Worm (Caenorhabditis elegans): Measurements from ENCODE around the gene sre-47.

The sre-47 gene

ce11 chrII:13976161-13976560 lies 8.3 kb downstream of the sre-47 start, which contains the start of gene Y39G8B.2 (continued):
- TF ChIP-seq unc-86 (tag; optimal IDR thresholded peaks at IDR 0.05) (peak; percentile 77), alr-1 (tag; optimal IDR thresholded peaks at IDR 0.05; ENCODE audit: borderline replicate concordance) (no peak), sptf-1 (tag; optimal IDR thresholded peaks at IDR 0.05) (no peak), lin-39 (tag; optimal IDR thresholded peaks at IDR 0.05) (no peak), elt-3 (tag; optimal IDR thresholded peaks at IDR 0.05) (peak in 2 of 6 experiments; percentile 49 to 54), mab-9 (GFP tag; IDR thresholded peaks at IDR 0.05) (peak; percentile 61; the same call in 1 of the 2 replicates), isw-1 (GFP tag; IDR thresholded peaks at IDR 0.05) (peak; percentile 80), ztf-11 (tag; optimal IDR thresholded peaks at IDR 0.05) (peak in 1 of 2 experiments; percentile 61), grh-1 (GFP tag; IDR thresholded peaks at IDR 0.05) (peak; percentile 70), tbx-2 (tag; optimal IDR thresholded peaks at IDR 0.05) (peak; percentile 77), unc-30 (tag; optimal IDR thresholded peaks at IDR 0.05) (no peak), nhr-12 (tag; optimal IDR thresholded peaks at IDR 0.05) (no peak), C16A3.4 (tag; optimal IDR thresholded peaks at IDR 0.05) (peak; percentile 89), ceh-63 (GFP tag; optimal IDR thresholded peaks at IDR 0.05) (no peak), nhr-237 (tag; optimal IDR thresholded peaks at IDR 0.05) (peak; percentile 51), xbp-1 (tag; optimal IDR thresholded peaks at IDR 0.05) (peak; percentile 69), nhr-11 (tag; optimal IDR thresholded peaks at IDR 0.05) (no peak), mdl-1 (tag; optimal IDR thresholded peaks at IDR 0.05) (peak in 1 of 2 experiments; percentile 80), ces-1 (GFP tag; optimal IDR thresholded peaks at IDR 0.05) (no peak), unc-130 (tag; optimal IDR thresholded peaks at IDR 0.05) (peak; percentile 71), dpl-1 (GFP tag; optimal IDR thresholded peaks at IDR 0.05) (peak; percentile 83 to 88 (median 86)), unc-62 (GFP tag; optimal IDR thresholded peaks at IDR 0.05) (no peak), lir-3 (tag; optimal IDR thresholded peaks at IDR 0.05; ENCODE audit: poor library complexity) (no peak), nhr-71 (tag; optimal IDR thresholded peaks at IDR 0.05) (peak; percentile 88), lin-35 (GFP tag; optimal IDR thresholded peaks at IDR 0.05) (peak; percentile 90 to 92), lin-14 (GFP tag; optimal IDR thresholded peaks at IDR 0.05) (peak; percentile 88), snu-23 (GFP tag; optimal IDR thresholded peaks at IDR 0.05) (peak; percentile 86), F16B12.6 (tag; optimal IDR thresholded peaks at IDR 0.05) (peak; percentile 99), nhr-84 (tag; optimal IDR thresholded peaks at IDR 0.05) (no peak), rnt-1 (tag; optimal IDR thresholded peaks at IDR 0.05) (peak; percentile 90), fkh-4 (tag; optimal IDR thresholded peaks at IDR 0.05; ENCODE audit: borderline replicate concordance) (no peak), dsc-1 (tag; optimal IDR thresholded peaks at IDR 0.05) (peak; percentile 67), unc-98 (GFP tag; IDR thresholded peaks at IDR 0.05) (peak; percentile 23; the same call in 1 of the 2 replicates), sox-4 (tag; optimal IDR thresholded peaks at IDR 0.05) (no peak), ets-5 (GFP tag; IDR thresholded peaks at IDR 0.05) (no peak), aha-1 (tag; optimal IDR thresholded peaks at IDR 0.05) (peak; percentile 59), irx-1 (tag; optimal IDR thresholded peaks at IDR 0.05) (peak; percentile 60), skn-1 (tag; optimal IDR thresholded peaks at IDR 0.05) (peak; percentile 86), ceh-8 (GFP tag; optimal IDR thresholded peaks at IDR 0.05) (no peak), ceh-88 (GFP tag; IDR thresholded peaks at IDR 0.05) (peak; percentile 46; the same call in 1 of the 2 replicates), Y116A8C.19 (tag; optimal IDR thresholded peaks at IDR 0.05; ENCODE audit: borderline replicate concordance) (no peak), pax-3 (tag; optimal IDR thresholded peaks at IDR 0.05) (peak; percentile 57), nhr-77 (tag; optimal IDR thresholded peaks at IDR 0.05) (peak; percentile 93), hlh-4 (tag; optimal IDR thresholded peaks at IDR 0.05) (no peak), sup-37 (GFP tag; optimal IDR thresholded peaks at IDR 0.05) (no peak)

Data from whole organism, L1 larva.